Fruit fly (Drosophila melanogaster): ENCODE measurements around the gene Ns3.

Gene Ns3

dm6 chrX:1470562-1470961 is 6.5 kb upstream of the Ns3 start, which contains the start of gene pck (continued):
- TF ChIP-seq zen2 (GFP tag; IDR thresholded peaks at IDR 0.05; ENCODE audit: partially characterized antibody) = no peak; the same call in 2 of the 3 replicates
- peak; percentile 70 for TF ChIP-seq slbo (GFP tag; IDR thresholded peaks at IDR 0.05)
- peak; percentile 71 for TF ChIP-seq dm (GFP tag; optimal IDR thresholded peaks at IDR 0.05)
- peak; percentile 67; the same call in 1 of the 2 replicates for TF ChIP-seq seq (GFP tag; IDR thresholded peaks at IDR 0.05)
- no peak for TF ChIP-seq CG11093 (GFP tag; IDR thresholded peaks at IDR 0.05)
- TF ChIP-seq sc (optimal IDR thresholded peaks at IDR 0.05) = no peak
- TF ChIP-seq sc (GFP tag; optimal IDR thresholded peaks at IDR 0.05) = no peak
- TF ChIP-seq hth (optimal IDR thresholded peaks at IDR 0.05) = no peak
- TF ChIP-seq Xrp1 (GFP tag; IDR thresholded peaks at IDR 0.05) = peak; percentile 82
- no peak for TF ChIP-seq CG1529 (GFP tag; optimal IDR thresholded peaks at IDR 0.05)
- TF ChIP-seq Hr3 (GFP tag; optimal IDR thresholded peaks at IDR 0.05) = peak; percentile 63
- peak; percentile 59; the same call in 2 of the 3 replicates for TF ChIP-seq Dbx (GFP tag; IDR thresholded peaks at IDR 0.05)
- peak; percentile 51; the same call in 1 of the 2 replicates for TF ChIP-seq CG31441 (GFP tag; IDR thresholded peaks at IDR 0.05)
- TF ChIP-seq CG8765 (GFP tag; IDR thresholded peaks at IDR 0.05) = peak; percentile 51
- TF ChIP-seq sqz (GFP tag; optimal IDR thresholded peaks at IDR 0.05) = no peak
- TF ChIP-seq unc-4 (GFP tag; IDR thresholded peaks at IDR 0.05; ENCODE audit: partially characterized antibody) = peak; percentile 60
- peak; percentile 68 for TF ChIP-seq pho (GFP tag; optimal IDR thresholded peaks at IDR 0.05)
- TF ChIP-seq Xbp1 (GFP tag; optimal IDR thresholded peaks at IDR 0.05) = peak; percentile 69
- no peak; the same call in 2 of the 3 replicates for TF ChIP-seq CG14050 (GFP tag; IDR thresholded peaks at IDR 0.05)
- TF ChIP-seq kah (GFP tag; optimal IDR thresholded peaks at IDR 0.05) = no peak
- TF ChIP-seq pnt (GFP tag; optimal IDR thresholded peaks at IDR 0.05) = peak; percentile 60
- peak; percentile 49 for TF ChIP-seq disco-r (GFP tag; optimal IDR thresholded peaks at IDR 0.05)
- no peak for TF ChIP-seq CG8089 (GFP tag; optimal IDR thresholded peaks at IDR 0.05)
- TF ChIP-seq Mad (GFP tag; optimal IDR thresholded peaks at IDR 0.05) = peak; percentile 38
- peak; percentile 69 for TF ChIP-seq CG9727 (GFP tag; optimal IDR thresholded peaks at IDR 0.05)
- no peak for TF ChIP-seq D (optimal IDR thresholded peaks at IDR 0.05)
- no peak for TF ChIP-seq D (GFP tag; optimal IDR thresholded peaks at IDR 0.05)
- TF ChIP-seq hb (GFP tag; IDR thresholded peaks at IDR 0.05; ENCODE audit: partially characterized antibody) = no peak
- peak; percentile 52 for TF ChIP-seq CG2678 (tag; optimal IDR thresholded peaks at IDR 0.05)
- TF ChIP-seq slp2 (GFP tag; optimal IDR thresholded peaks at IDR 0.05) = peak; percentile 36
- peak; percentile 52; the same call in 1 of the 2 replicates for TF ChIP-seq Atf6 (GFP tag; IDR thresholded peaks at IDR 0.05)
- peak; percentile 42 for TF ChIP-seq Lhr (GFP tag; optimal IDR thresholded peaks at IDR 0.05)
- no peak for TF ChIP-seq sim (GFP tag; IDR thresholded peaks at IDR 0.05)
- no peak for TF ChIP-seq CG2129 (GFP tag; IDR thresholded peaks at IDR 0.05; ENCODE audit: partially characterized antibody)
- TF ChIP-seq CG6765 (GFP tag; optimal IDR thresholded peaks at IDR 0.05) = no peak
- no peak for TF ChIP-seq esg (GFP tag; conservative IDR thresholded peaks at IDR 0.05)
- peak; percentile 23 for TF ChIP-seq CG31388 (GFP tag; optimal IDR thresholded peaks at IDR 0.05)
- TF ChIP-seq psq (GFP tag; optimal IDR thresholded peaks at IDR 0.05) = peak; percentile 23
- no peak for TF ChIP-seq CG3065 (GFP tag; optimal IDR thresholded peaks at IDR 0.05)
- no peak for TF ChIP-seq fru (optimal IDR thresholded peaks at IDR 0.05)
- TF ChIP-seq nom (GFP tag; optimal IDR thresholded peaks at IDR 0.05) = peak; percentile 13
- no peak for TF ChIP-seq CG10565 (GFP tag; optimal IDR thresholded peaks at IDR 0.05)
- TF ChIP-seq Gsc (GFP tag; IDR thresholded peaks at IDR 0.05) = no peak
- TF ChIP-seq sima (GFP tag; optimal IDR thresholded peaks at IDR 0.05) = no peak
- peak; percentile 59 for TF ChIP-seq CG1602 (GFP tag; optimal IDR thresholded peaks at IDR 0.05)
- TF ChIP-seq CG9609 (GFP tag; optimal IDR thresholded peaks at IDR 0.05) = peak; percentile 66
- no peak for TF ChIP-seq tup (GFP tag; optimal IDR thresholded peaks at IDR 0.05)
- TF ChIP-seq ken (GFP tag; IDR thresholded peaks at IDR 0.05) = peak; percentile 73
- TF ChIP-seq HLH3B (GFP tag; IDR thresholded peaks at IDR 0.05) = peak; percentile 35; the same call in 1 of the 2 replicates
- TF ChIP-seq CG7271 (tag; optimal IDR thresholded peaks at IDR 0.05) = peak; percentile 49
- TF ChIP-seq phol (tag; optimal IDR thresholded peaks at IDR 0.05) = peak; percentile 53
- 0 out of 3 replicates have a peak, but pooled peaks have one; percentile 56 for TF ChIP-seq so (GFP tag; IDR thresholded peaks at IDR 0.05)
- TF ChIP-seq Ets97D (GFP tag; optimal IDR thresholded peaks at IDR 0.05) = peak; percentile 45

All from whole organism, embryonic.